Comparison of ENCODE assay signal across 2 fruit fly cellular contexts in the genomic region with DNA sequence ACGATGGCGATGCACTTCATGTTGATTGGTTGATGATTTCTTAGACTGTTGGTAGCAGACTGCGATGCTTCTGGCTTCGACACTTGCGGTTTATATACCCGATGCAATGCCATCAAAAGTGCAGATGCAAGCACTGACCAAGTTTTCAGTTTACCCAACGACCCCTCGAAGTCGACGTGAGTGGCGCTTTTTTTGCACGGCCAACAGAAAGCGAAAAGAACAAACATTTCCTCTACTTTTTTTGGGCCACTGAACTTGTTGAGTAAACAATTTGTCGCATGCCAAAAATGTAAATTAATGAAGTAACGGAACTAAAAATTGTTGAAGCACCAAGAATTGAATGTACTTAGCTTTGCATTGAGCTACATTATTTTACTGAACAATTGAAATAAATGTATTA.
A peak's percentile ranks its signal among the peaks of the same experiment; 100 is the strongest.
TF ChIP-seq lines count a peak whose summit lies in the region.

A gene (minus strand): TSS at position 66 of the 400 bp plus-strand sequence.

- TF ChIP-seq CTCF in whole organism, embryonic (GFP tag; optimal IDR thresholded peaks at IDR 0.05; lab: Kevin White, UChicago): no peak

TF ChIP-seq in whole organism, adult, 20 proteins besides CTCF, POLR2A, EP300 and RAD21:
- peak; percentile 99 for TF ChIP-seq tj (GFP tag; optimal IDR thresholded peaks at IDR 0.05; lab: Kevin White, UChicago)
- no peak for TF ChIP-seq CG1620 (GFP tag; optimal IDR thresholded peaks at IDR 0.05; lab: Kevin White, UChicago)
- TF ChIP-seq bab1 (GFP tag; optimal IDR thresholded peaks at IDR 0.05; lab: Kevin White, UChicago): peak; percentile 49
- TF ChIP-seq Hr96 (GFP tag; optimal IDR thresholded peaks at IDR 0.05; lab: Kevin White, UChicago): no peak
- TF ChIP-seq cnc (optimal IDR thresholded peaks at IDR 0.05; lab: Kevin White, UChicago): no peak
- TF ChIP-seq CG33017 (tag; optimal IDR thresholded peaks at IDR 0.05; lab: Kevin White, UChicago): no peak

TF ChIP-seq in whole organism, embryonic, 481 proteins besides CTCF, POLR2A, EP300 and RAD21:
- 0 out of 3 replicates have a peak, but pooled peaks have one; percentile 12 for TF ChIP-seq CG14860 (GFP tag; IDR thresholded peaks at IDR 0.05; lab: Robert Waterston, UW; ENCODE audit: partially characterized antibody)
- no peak for TF ChIP-seq Bdp1 (GFP tag; optimal IDR thresholded peaks at IDR 0.05; lab: Kevin White, UChicago)
